Worm (Caenorhabditis elegans): ENCODE data around the gene myo-5.

The myo-5 gene

DNA sequence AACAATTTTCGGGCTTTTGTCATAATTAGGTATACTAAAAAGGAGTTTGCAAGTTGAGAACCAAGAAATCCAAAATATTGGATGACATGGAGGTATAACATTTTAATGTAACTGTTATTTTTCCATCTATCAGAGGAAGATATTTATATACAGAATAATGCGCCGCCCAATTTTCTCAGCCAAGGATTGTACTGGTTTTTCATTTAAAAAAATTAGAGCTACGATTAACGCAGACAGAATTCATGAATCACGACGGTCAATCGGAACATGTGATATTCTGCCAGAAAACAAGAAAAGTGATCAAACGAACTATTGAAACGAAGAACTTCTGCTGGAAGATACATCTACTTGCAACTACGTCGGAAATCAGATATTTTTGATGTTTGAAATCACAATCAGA is 10.5 kb upstream of the myo-5 start, which contains the start of gene str-145:
str-145 (minus strand) TSS at position 101 of the 400 bp plus-strand sequence.
- no peak for TF ChIP-seq ceh-24 (tag; optimal IDR thresholded peaks at IDR 0.05)
- TF ChIP-seq lin-11 (tag; optimal IDR thresholded peaks at IDR 0.05), result no peak
- no peak for TF ChIP-seq syd-9 (tag; optimal IDR thresholded peaks at IDR 0.05)
- no peak for TF ChIP-seq eyg-1 (tag; optimal IDR thresholded peaks at IDR 0.05)
- no peak for TF ChIP-seq ceh-31 (tag; optimal IDR thresholded peaks at IDR 0.05)
- TF ChIP-seq elt-2 (tag; optimal IDR thresholded peaks at IDR 0.05), result no peak
- no peak for TF ChIP-seq pag-3 (tag; optimal IDR thresholded peaks at IDR 0.05; ENCODE audit: borderline replicate concordance)
- no peak for TF ChIP-seq hlh-6 (tag; optimal IDR thresholded peaks at IDR 0.05)

DNA sequence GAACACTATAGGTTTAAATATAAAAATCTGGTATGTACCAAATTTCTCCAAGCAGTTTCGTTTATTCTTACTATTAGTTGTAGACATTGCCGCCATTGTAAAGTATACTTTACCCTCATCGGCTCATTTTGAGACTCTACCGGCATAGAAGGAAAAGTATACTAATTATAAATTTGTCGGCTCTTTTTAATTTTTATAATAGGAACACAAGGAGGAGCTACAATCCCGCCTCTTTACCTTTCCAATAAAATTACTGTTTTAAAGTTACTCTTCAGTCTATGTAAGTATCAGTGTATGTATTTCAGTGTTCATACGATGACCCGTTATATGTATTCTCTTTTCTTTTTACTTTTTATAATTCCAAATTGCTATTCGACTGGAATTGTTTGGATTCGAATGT is 9.5 kb upstream of the myo-5 start, which contains the start of gene sdz-23:
sdz-23 (plus strand) TSS at position 301 of the 400 bp plus-strand sequence.
- no peak for TF ChIP-seq ztf-16 (tag; optimal IDR thresholded peaks at IDR 0.05)

DNA sequence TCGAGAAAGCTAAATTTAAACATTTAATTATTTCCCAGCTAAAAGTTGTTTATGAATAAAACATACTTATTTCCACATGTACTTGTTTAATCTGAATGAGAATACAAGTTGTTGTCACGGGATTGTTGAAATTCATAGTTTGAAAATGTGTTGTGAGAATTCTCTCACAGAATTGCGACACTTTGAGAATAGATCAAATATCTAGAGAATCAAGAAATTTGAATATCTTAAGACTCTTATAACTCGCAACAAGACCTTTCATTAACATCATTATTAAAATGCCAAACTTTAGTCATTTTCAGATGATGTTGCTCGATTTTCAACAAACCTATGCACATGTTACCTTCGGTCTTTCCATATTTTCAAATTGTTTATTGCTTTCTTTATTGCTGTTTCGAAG is 5.8 kb upstream of the myo-5 start, which contains the start of gene str-90:
str-90 (plus strand) TSS at position 301 of the 400 bp plus-strand sequence.
- TF ChIP-seq ceh-45 (GFP tag; IDR thresholded peaks at IDR 0.05), result no peak
- TF ChIP-seq pag-3 (tag; optimal IDR thresholded peaks at IDR 0.05; ENCODE audit: borderline replicate concordance), result no peak
- TF ChIP-seq che-1 (tag; optimal IDR thresholded peaks at IDR 0.05), result no peak
- no peak for TF ChIP-seq pha-2 (tag; optimal IDR thresholded peaks at IDR 0.05)
- no peak for TF ChIP-seq unc-3 (GFP tag; conservative IDR thresholded peaks at IDR 0.05)
- no peak for TF ChIP-seq unc-3 (tag; optimal IDR thresholded peaks at IDR 0.05)
- TF ChIP-seq pqm-1 (tag; optimal IDR thresholded peaks at IDR 0.05), result no peak
- no peak for TF ChIP-seq sdc-2 (tag; optimal IDR thresholded peaks at IDR 0.05)
- no peak for TF ChIP-seq elt-2 (tag; optimal IDR thresholded peaks at IDR 0.05)
- no peak for TF ChIP-seq pat-9 (tag; optimal IDR thresholded peaks at IDR 0.05)
- TF ChIP-seq ets-4 (tag; optimal IDR thresholded peaks at IDR 0.05), result no peak
- TF ChIP-seq hlh-6 (tag; optimal IDR thresholded peaks at IDR 0.05), result no peak
- no peak for TF ChIP-seq C38D4.7 (GFP tag; optimal IDR thresholded peaks at IDR 0.05)
- TF ChIP-seq nhr-232 (tag; optimal IDR thresholded peaks at IDR 0.05), result no peak

DNA sequence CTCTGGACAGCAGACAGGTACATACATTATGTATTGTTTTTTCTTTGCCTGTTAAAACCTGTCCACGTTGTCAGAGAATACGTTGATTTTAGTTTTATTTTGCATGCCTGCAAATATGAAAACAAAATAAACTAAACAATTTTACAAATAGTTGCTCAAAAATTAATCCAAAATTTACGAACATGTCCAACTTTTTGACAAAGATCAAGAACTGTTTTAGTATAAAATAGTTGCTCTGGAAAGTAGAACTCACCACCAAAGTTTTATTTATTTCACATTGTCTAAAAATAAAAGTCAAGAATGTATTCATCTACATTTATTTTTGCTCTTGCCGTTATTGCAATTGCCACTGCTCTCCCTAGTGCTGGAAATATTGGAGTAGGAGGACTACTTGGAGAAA is 4.3 kb upstream of the myo-5 start, which contains the start of gene srlf-16:
srlf-16 (plus strand) TSS at position 301 of the 400 bp plus-strand sequence.
- no peak for TF ChIP-seq K09A11.1 (tag; optimal IDR thresholded peaks at IDR 0.05; ENCODE audit: insufficient read depth)
- no peak for TF ChIP-seq hlh-15 (tag; optimal IDR thresholded peaks at IDR 0.05)
- TF ChIP-seq elt-4 (tag; optimal IDR thresholded peaks at IDR 0.05), result no peak
- no peak for TF ChIP-seq lim-6 (tag; optimal IDR thresholded peaks at IDR 0.05)
- TF ChIP-seq ets-4 (tag; optimal IDR thresholded peaks at IDR 0.05), result no peak
- TF ChIP-seq dve-1 (tag; optimal IDR thresholded peaks at IDR 0.05), result no peak
- no peak for TF ChIP-seq ceh-18 (tag; optimal IDR thresholded peaks at IDR 0.05)
- TF ChIP-seq mec-3 (tag; optimal IDR thresholded peaks at IDR 0.05; ENCODE audit: borderline replicate concordance), result no peak
- no peak for TF ChIP-seq ref-2 (tag; optimal IDR thresholded peaks at IDR 0.05)

DNA sequence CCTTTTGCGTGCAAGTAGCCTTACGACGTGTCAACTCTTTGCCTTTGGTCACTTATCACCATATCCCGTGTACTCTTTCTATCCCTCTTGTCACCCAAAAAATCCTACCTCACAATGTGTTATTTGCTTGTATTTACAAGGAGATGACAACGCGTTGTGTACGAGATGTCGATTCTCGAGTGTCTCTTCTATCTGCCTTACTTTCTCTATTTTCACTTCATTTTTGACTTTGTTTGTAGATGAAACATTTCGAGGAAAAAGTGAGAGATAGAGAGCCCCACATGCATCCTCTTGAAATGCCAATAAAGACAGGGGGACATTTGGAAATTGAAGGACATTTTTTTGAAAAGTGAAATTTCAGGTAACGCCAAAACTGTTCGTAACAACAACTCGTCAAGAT is 2.0 kb downstream of the myo-5 start:
- TF ChIP-seq syd-9 (tag; optimal IDR thresholded peaks at IDR 0.05), result no peak
- no peak for TF ChIP-seq odd-2 (tag; optimal IDR thresholded peaks at IDR 0.05)

DNA sequence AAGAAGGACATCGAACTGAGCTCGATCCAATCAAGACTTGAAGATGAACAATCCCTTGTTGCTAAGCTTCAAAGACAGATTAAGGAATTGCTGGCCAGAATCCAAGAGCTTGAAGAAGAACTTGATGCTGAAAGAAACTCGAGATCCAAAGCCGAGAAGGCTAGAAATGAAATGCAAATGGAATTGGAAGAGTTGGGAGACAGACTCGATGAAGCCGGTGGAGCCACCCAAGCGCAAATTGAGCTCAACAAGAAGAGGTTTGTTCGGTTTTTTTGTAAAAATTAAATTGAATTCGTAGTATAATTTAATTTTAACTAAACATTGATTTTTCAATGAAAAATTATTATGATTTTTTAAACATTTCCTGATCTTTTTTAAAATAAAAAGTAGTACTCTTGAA is 5.8 kb downstream of the myo-5 start:
- no peak for TF ChIP-seq madf-2 (tag; optimal IDR thresholded peaks at IDR 0.05)
- no peak for TF ChIP-seq syd-9 (tag; optimal IDR thresholded peaks at IDR 0.05)
- TF ChIP-seq ceh-31 (tag; optimal IDR thresholded peaks at IDR 0.05), result no peak
- no peak for TF ChIP-seq pqm-1 (tag; optimal IDR thresholded peaks at IDR 0.05)
- TF ChIP-seq nfya-1 (tag; optimal IDR thresholded peaks at IDR 0.05), result no peak
- no peak for TF ChIP-seq ama-1 (optimal IDR thresholded peaks at IDR 0.05)
- TF ChIP-seq pros-1 (tag; optimal IDR thresholded peaks at IDR 0.05), result no peak
- TF ChIP-seq rnt-1 (tag; optimal IDR thresholded peaks at IDR 0.05), result no peak
- TF ChIP-seq ceh-30 (tag; optimal IDR thresholded peaks at IDR 0.05), result no peak
- no peak for TF ChIP-seq lin-11 (tag; optimal IDR thresholded peaks at IDR 0.05)
- TF ChIP-seq fkh-10 (GFP tag; optimal IDR thresholded peaks at IDR 0.05), result no peak
- no peak for TF ChIP-seq mec-3 (tag; optimal IDR thresholded peaks at IDR 0.05; ENCODE audit: borderline replicate concordance)
- TF ChIP-seq hlh-8 (tag; optimal IDR thresholded peaks at IDR 0.05), result no peak

All from whole organism, late embryonic.